Worm (Caenorhabditis elegans): Measurements from ENCODE around the gene ard-1.

- no peak for TF ChIP-seq die-1 (tag; optimal IDR thresholded peaks at IDR 0.05)
- TF ChIP-seq ama-1 (optimal IDR thresholded peaks at IDR 0.05), result no peak
- TF ChIP-seq ama-1 (GFP tag; optimal IDR thresholded peaks at IDR 0.05), result no peak
- TF ChIP-seq him-1 (tag; optimal IDR thresholded peaks at IDR 0.05), result no peak
- TF ChIP-seq Y53G8AR.9 (GFP tag; conservative IDR thresholded peaks at IDR 0.05), result no peak
- TF ChIP-seq Y56A3A.18 (GFP tag; IDR thresholded peaks at IDR 0.05), result no peak
Measured at ce11 chrIV:11082153-11082552, 48.9 kb upstream of the ard-1 start, which contains the start of gene let-70.

Data from whole organism, young adult.